Fruit fly (Drosophila melanogaster) Kc167 (cell line): ENCODE data around the gene sima.

Experiments used
- Myc ChIP-seq: fragments of >200 bp; optimal IDR thresholded peaks from 2 replicates; lab custom pipeline; 2017; ENCODE audit warnings: missing external identifiers
- Sin3A ChIP-seq: fragments of >200 bp; optimal IDR thresholded peaks from 2 replicates; lab custom pipeline; 2018; ENCODE audit warnings: missing external identifiers
- h ChIP-seq: fragments of >200 bp; optimal IDR thresholded peaks from 3 replicates; lab custom pipeline; 2018; ENCODE audit warnings: missing external identifiers
- insv ChIP-seq: fragments of >200 bp; optimal IDR thresholded peaks from 3 replicates; lab custom pipeline; 2018; ENCODE audit warnings: missing external identifiers
- psq ChIP-seq: fragments of >200 bp; optimal IDR thresholded peaks from 2 replicates; lab custom pipeline; 2017; ENCODE audit warnings: missing external identifiers
- ttk ChIP-seq: sonication (Bioruptor generic); optimal IDR thresholded peaks from 2 replicates; lab custom pipeline; 2017; ENCODE audit warnings: missing external identifiers

The sima gene

DNA sequence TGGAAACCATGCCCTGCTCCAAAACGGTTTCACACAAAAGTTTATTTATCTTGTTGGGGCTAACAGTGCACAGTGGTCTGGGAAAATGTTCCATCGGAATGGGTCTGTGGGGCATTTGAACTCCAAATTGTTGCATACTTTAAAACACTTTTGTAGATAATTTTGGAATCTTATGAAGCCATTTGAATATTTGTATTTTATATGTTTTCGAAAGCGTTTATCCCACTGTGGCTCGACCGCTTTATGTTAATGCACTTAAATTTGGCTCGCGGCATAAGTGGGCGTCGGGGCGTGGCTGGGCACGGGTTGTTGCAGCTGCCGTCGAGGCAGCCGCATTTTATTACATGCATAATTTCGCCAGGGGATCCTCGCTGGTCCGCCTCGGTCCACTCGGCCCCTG is 13.7 kb downstream of the sima start:
- no peak for TF ChIP-seq Myc (lab: Kevin White, UChicago)

DNA sequence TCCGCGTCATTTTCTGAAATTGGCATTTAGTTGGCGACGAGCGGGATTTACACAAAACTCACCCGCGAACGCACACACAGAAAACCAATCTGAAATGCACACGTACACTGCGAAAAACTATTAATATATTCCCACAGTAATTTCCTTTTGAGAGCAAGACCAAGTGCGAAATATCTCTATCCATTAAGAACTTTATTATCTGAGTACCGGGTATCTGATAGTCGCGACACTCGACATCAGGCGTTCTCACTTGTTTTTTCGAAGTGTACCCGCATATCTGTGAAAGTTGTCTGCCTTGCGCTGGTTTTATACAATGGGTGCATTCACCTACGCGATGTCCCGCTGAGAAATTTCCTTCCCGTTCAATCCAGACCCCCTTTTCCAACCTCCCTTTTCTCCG is 18.0 kb downstream of the sima start:
- TF ChIP-seq Myc (lab: Kevin White, UChicago): no peak
- TF ChIP-seq psq: no peak
- TF ChIP-seq Sin3A (lab: Kevin White, UChicago): no peak
- TF ChIP-seq insv (lab: Kevin White, UChicago): no peak
- no peak for TF ChIP-seq h
- no peak for TF ChIP-seq ttk

DNA sequence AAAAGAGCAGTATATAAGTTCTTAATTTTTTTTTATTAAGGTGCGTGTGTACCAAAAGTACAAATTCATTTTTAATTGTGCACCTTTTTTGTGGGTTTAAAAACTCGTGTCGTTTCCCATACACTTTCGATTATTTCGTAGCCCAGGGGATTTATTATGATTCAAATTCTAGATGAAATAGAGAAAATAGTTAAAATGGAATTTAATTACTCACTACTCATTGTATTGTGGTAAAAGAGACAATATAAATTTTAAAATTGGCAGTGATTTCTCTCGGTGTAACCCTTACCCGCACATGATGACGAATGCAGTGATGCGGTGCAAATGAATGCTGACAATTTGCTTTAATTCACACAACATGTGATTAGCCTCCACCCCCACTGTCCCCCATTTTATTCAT is 25.1 kb downstream of the sima start:
- TF ChIP-seq Myc (lab: Kevin White, UChicago): no peak
- no peak for TF ChIP-seq psq
- TF ChIP-seq ttk: no peak
- no peak for TF ChIP-seq Sin3A (lab: Kevin White, UChicago)
- TF ChIP-seq h: no peak
- TF ChIP-seq insv (lab: Kevin White, UChicago): no peak

DNA sequence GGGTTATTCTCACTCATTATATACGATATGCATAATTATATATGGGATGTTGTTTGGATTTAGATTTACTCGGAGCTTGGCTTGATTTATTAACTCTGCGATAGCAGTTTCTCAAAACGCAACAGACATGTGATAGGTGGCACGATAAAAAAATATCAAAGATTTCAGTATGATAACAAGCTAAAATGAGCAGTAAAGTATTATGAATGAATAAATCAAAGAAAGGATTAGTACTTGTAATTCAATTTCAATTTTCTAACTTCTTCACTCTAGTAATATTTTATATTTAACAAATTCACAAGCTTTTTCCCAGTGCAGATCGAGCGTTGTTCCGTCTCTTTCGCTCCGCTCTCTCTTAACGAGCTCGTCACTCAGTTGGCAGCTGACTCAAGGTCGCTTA is 26.0 kb downstream of the sima start:
- no peak for TF ChIP-seq h
- no peak for TF ChIP-seq Myc (lab: Kevin White, UChicago)
- no peak for TF ChIP-seq Sin3A (lab: Kevin White, UChicago)
- no peak for TF ChIP-seq psq
- TF ChIP-seq insv (lab: Kevin White, UChicago): no peak

DNA sequence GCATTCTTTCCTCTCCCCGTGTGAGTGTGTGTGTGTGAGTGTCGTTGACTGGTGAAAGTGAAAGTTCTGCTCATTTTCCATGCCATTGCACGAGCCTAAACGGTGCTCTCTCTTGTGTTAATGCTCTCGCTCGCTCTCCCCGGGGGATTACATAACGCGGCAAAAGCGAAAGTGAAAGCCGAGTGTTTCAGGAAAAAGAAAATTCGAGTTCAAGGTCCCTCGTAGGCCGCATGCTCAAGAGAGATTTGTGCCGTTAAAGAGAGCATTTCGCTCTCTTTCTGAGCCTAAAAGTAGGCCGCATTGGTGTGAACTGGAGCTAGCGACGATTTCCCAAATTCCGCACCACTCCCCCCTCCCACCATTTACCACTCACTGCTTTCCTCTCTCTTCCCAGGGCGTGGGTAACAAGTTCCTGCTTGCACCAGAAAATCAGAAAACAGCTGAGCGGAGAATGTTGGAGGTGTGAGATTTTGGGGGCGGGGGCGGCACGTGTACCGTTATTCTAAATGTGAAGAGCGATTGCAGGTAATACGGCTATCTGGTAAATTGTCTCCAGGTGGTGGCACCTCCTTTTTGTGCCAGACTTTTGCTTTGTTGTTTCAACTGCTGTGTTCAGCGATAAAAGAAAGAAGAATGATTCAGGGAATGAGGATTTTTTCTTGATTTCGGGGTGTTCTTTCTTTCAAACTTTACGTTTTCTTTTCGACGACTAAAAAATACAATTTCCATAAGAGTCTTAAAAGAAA is 32.3 kb downstream of the sima start:
- TF ChIP-seq ttk (no peak), insv (lab: Kevin White, UChicago) (no peak), Sin3A (lab: Kevin White, UChicago) (no peak), h (no peak), Myc (lab: Kevin White, UChicago) (no peak), psq (no peak)

DNA sequence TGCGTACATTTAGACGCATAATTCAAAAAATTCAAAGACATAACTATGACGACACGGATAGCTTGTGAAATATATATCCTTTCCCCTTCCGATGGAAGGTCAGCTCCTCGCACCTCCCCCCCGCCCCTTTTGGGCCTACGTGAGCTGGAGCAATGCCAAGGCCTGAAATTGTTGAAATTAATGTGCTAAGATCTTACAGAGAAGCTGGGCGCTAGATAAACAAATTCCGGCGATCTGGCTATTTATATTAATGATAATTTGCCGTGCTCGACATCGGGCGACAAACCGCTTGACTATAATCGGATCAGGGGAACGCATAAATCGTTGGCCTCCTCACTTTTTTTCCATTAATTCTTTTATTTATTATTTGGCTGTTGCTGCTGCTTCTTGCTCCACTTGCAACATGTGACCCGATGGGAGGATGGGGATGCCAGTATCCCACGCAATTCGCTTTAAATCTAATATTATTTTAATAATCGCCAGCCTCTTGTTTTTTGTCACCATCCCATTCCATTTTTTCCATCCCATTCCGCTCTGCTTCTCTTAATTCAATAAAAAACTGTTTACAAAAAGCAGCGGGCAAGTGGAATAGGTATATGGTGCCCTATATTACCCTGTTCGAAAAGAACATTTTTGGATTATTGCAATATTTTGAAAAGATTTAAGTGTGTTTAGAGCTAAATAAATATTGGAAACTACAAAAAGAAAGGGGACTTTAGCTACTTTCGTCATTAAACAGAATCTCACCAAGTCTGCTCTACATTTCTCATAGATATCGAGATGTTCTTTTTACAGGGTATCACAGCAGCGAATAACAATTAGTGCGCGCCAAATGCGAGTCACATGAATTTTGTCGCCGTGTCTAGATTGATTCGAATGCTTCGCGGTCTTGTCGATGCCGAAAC is 33.9 kb downstream of the sima start:
- TF ChIP-seq psq: no peak
- TF ChIP-seq Myc (lab: Kevin White, UChicago): no peak
- no peak for TF ChIP-seq h
- no peak for TF ChIP-seq Sin3A (lab: Kevin White, UChicago)
- TF ChIP-seq insv (lab: Kevin White, UChicago): no peak
- no peak for TF ChIP-seq ttk

DNA sequence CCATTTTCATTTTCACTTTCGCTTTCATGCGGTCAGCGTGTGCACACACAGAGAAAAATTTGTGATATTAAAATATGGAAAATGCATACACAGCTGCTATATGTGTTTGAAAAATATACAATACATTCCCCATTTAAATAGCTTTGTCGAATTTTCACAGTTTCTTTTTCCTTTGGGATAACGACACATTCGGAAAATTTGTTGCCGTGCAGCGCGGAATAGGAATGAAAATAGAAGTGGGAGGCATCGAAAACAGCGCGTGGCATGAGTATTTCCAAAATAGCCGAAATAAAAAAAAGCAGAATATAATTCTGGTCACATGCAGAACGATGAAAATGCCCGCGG is 34.6 kb downstream of the sima start:
- TF ChIP-seq h: no peak
- no peak for TF ChIP-seq psq
- no peak for TF ChIP-seq ttk
- no peak for TF ChIP-seq Myc (lab: Kevin White, UChicago)
- TF ChIP-seq insv (lab: Kevin White, UChicago): no peak
- no peak for TF ChIP-seq Sin3A (lab: Kevin White, UChicago)

DNA sequence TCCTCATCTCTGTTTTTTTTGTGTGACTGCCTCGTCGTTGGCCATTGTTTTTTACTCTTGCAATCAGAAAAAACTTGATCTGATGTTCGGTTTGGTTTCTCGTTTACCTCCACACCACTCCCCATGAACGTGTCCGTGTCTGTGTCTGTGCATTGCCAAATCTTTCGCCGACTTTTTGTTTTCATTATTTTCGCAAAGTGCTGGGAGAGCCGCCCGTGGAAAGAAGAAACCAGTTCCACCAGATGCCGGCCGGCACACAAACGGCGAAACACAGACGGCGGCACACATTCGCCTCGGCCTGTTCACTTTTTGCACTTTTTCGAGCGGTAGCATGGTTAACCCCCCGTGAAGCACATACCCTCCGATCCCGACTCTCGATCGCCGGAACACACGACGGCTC is 37.3 kb downstream of the sima start:
- TF ChIP-seq h (no peak), Sin3A (lab: Kevin White, UChicago) (no peak), Myc (lab: Kevin White, UChicago) (no peak), insv (lab: Kevin White, UChicago) (no peak), ttk (no peak), psq (no peak)

DNA sequence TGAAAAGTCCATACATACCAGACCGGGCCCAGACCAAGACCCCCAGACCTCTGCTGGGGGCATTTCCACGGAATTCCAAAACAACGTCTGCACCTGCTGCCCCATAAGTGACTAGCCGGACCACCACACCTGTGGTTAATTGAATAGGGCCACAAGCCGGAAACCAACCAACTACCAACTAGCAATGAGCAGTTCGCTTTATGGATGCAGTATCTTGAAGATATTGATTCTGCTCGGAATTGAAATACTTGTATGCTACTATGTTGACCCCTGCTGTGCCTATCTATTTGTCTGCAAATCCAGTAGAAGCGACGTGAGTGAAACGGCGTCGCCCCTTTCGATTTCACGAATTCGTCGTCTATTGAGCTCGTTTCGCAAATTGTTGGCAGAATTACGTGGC is 37.7 kb downstream of the sima start:
- TF ChIP-seq Sin3A (lab: Kevin White, UChicago) (no peak), h (no peak), psq (no peak), Myc (lab: Kevin White, UChicago) (no peak), insv (lab: Kevin White, UChicago) (no peak), ttk (no peak)

DNA sequence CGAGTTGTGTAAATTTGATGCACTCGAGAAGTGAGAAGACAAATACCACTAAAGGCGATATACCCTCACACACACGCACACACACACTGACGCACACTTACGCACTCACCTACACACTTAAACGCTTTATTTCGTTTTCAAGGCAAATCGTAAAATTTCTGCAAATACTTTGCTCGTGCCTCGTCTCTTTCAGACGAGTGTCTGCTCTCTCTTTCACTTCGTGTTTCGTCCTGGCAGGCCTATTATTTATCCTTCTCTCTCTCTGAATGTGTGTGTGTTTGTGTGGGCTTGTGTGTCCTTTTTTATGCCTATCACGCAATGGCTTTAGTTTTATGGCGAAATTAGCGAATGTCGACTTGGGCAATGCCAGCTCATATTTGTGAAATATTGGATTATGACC is 40.1 kb downstream of the sima start:
- TF ChIP-seq Sin3A (lab: Kevin White, UChicago) (no peak), ttk (no peak), psq (no peak), h (no peak), insv (lab: Kevin White, UChicago) (no peak)

DNA sequence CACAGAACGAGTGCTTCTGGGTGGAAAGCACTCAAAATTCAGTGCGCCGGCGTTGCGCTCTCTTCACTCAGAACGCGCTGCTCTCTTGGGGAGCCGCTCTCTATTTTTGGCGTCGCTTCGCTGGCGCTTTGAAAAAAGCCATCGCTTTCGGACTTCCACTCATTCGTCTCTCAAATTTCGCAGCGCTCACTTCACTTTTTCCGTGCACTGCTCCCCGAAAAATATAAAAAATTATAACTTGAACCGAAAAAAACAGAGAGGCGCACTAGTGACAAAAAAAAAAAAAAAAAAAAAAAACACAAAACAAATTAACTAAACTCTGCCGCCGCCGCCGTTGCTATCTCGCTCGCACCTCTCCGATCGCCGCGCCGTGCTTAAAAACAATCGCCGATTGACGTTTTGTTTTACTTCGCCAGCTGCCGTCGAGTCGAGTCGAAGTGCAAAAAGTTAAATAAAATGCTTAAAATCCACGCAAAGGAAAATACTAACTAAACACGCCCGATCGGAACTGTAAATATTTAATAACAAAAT is 41.3 kb downstream of the sima start:
- TF ChIP-seq Myc (lab: Kevin White, UChicago) (no peak), psq (no peak), ttk (no peak), insv (lab: Kevin White, UChicago) (no peak), h (no peak), Sin3A (lab: Kevin White, UChicago) (no peak)

DNA sequence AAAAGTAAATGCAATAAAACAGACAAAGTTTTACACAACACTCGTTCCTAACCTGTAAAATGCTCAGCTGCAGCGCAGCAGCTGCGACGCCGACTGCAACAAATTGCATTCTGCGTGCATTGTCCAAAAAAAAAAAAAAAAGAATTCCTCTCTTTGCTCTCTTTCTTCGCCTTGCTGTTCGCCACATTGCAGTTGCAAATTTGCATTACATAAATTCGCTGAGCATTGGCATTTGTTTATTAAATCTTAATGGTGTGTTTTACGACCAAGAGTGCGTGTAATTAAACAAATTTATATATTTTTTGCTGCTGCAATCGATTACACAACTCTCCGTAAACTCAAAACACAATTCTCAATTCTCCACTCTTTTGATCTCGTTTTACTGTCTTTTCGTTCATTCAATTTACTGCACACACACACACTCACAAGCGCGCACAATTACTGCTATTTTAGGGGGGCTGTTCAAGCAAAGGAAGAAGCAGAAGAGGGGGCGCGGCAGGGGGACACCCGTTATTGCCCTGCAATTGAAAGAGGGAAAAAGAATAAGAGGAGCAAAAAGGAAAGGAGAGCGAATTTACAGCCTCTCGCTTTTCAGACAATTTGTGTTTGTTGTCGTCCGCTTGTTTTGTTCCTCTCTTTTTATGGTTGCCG is 42.3 kb downstream of the sima start:
- TF ChIP-seq insv (lab: Kevin White, UChicago) (no peak), Sin3A (lab: Kevin White, UChicago) (no peak), ttk (no peak), Myc (lab: Kevin White, UChicago) (no peak), h (no peak), psq (no peak)
